Comparison of ENCODE assay signal across 2 fruit fly cellular contexts in genomic region chrX:13818841-13819240, dm6.
TF ChIP-seq lines count a peak whose summit lies in the region.

No protein-coding gene starts in this region.

TF ChIP-seq in whole organism, prepupa, 60 proteins besides CTCF, POLR2A, EP300 and RAD21:
- peak in 1 of 2 experiments; percentile 22 for TF ChIP-seq salr (GFP tag; optimal IDR thresholded peaks at IDR 0.05; lab: Kevin White, UChicago)
- TF ChIP-seq CG10631 (GFP tag; optimal IDR thresholded peaks at IDR 0.05; lab: Kevin White, UChicago): peak; percentile 22
- TF ChIP-seq pdm3 (GFP tag; optimal IDR thresholded peaks at IDR 0.05; lab: Kevin White, UChicago): peak; percentile 10
- TF ChIP-seq spab (GFP tag; optimal IDR thresholded peaks at IDR 0.05; lab: Kevin White, UChicago): no peak
- no peak for TF ChIP-seq Ets21C (GFP tag; optimal IDR thresholded peaks at IDR 0.05; lab: Kevin White, UChicago)
- peak; percentile 37 for TF ChIP-seq Hr4 (GFP tag; optimal IDR thresholded peaks at IDR 0.05; lab: Kevin White, UChicago)
- TF ChIP-seq CG4318 (GFP tag; optimal IDR thresholded peaks at IDR 0.05; lab: Kevin White, UChicago): peak; percentile 23
- TF ChIP-seq CG11762 (GFP tag; optimal IDR thresholded peaks at IDR 0.05; lab: Kevin White, UChicago; ENCODE audit: insufficient read depth): no peak
- no peak for TF ChIP-seq Smox (GFP tag; optimal IDR thresholded peaks at IDR 0.05; lab: Kevin White, UChicago)
- no peak for TF ChIP-seq CG11902 (GFP tag; optimal IDR thresholded peaks at IDR 0.05; lab: Kevin White, UChicago)
- 0 out of 3 replicates have a peak, but pooled peaks have one; percentile 22 for TF ChIP-seq eg (GFP tag; IDR thresholded peaks at IDR 0.05; lab: Robert Waterston, UW)
- TF ChIP-seq CG8119 (GFP tag; IDR thresholded peaks at IDR 0.05; lab: Robert Waterston, UW): peak; percentile 40; the same call in 1 of the 3 replicates
- TF ChIP-seq CG9139 (GFP tag; optimal IDR thresholded peaks at IDR 0.05; lab: Kevin White, UChicago): no peak
- no peak for TF ChIP-seq Hr38 (GFP tag; optimal IDR thresholded peaks at IDR 0.05; lab: Kevin White, UChicago)
- no peak for TF ChIP-seq Gug (GFP tag; IDR thresholded peaks at IDR 0.05; lab: Robert Waterston, UW)
- 0 out of 2 replicates have a peak, but pooled peaks have one; percentile 24 for TF ChIP-seq CG15336 (GFP tag; IDR thresholded peaks at IDR 0.05; lab: Robert Waterston, UW)
- TF ChIP-seq Sox14 (GFP tag; optimal IDR thresholded peaks at IDR 0.05; lab: Kevin White, UChicago): no peak
- TF ChIP-seq CG6276 (GFP tag; optimal IDR thresholded peaks at IDR 0.05; lab: Kevin White, UChicago): peak; percentile 11
- no peak for TF ChIP-seq esn (GFP tag; optimal IDR thresholded peaks at IDR 0.05; lab: Kevin White, UChicago)
- TF ChIP-seq topi (GFP tag; optimal IDR thresholded peaks at IDR 0.05; lab: Kevin White, UChicago): no peak
- peak; percentile 64 for TF ChIP-seq Eip78C (GFP tag; lab: Kevin White, UChicago)
- TF ChIP-seq CG32006 (GFP tag; optimal IDR thresholded peaks at IDR 0.05; lab: Kevin White, UChicago): peak; percentile 68
- TF ChIP-seq acj6 (GFP tag; optimal IDR thresholded peaks at IDR 0.05; lab: Kevin White, UChicago): no peak

TF ChIP-seq in whole organism, pupa, 21 proteins besides CTCF, POLR2A, EP300 and RAD21:
- TF ChIP-seq CG8301 (tag; optimal IDR thresholded peaks at IDR 0.05; lab: Kevin White, UChicago) (peak; percentile 15), CG9948 (tag; optimal IDR thresholded peaks at IDR 0.05; lab: Kevin White, UChicago) (no peak), Ets98B (GFP tag; IDR thresholded peaks at IDR 0.05; lab: Robert Waterston, UW) (0 out of 2 replicates have a peak, but pooled peaks have one; percentile 16), CG12605 (GFP tag; IDR thresholded peaks at IDR 0.05; lab: Robert Waterston, UW) (no peak), CG32121 (GFP tag; IDR thresholded peaks at IDR 0.05; lab: Robert Waterston, UW) (no peak), CG10348 (GFP tag; IDR thresholded peaks at IDR 0.05; lab: Robert Waterston, UW) (no peak), CG8159 (tag; optimal IDR thresholded peaks at IDR 0.05; lab: Kevin White, UChicago) (no peak), rn (GFP tag; IDR thresholded peaks at IDR 0.05; lab: Robert Waterston, UW) (no peak), gl (tag; optimal IDR thresholded peaks at IDR 0.05; lab: Kevin White, UChicago) (no peak), CG15710 (tag; optimal IDR thresholded peaks at IDR 0.05; lab: Kevin White, UChicago) (no peak), Snoo (tag; optimal IDR thresholded peaks at IDR 0.05; lab: Kevin White, UChicago) (no peak), CG13204 (GFP tag; optimal IDR thresholded peaks at IDR 0.05; lab: Kevin White, UChicago) (no peak), CG34367 (tag; optimal IDR thresholded peaks at IDR 0.05; lab: Kevin White, UChicago) (no peak), Pif1B (GFP tag; optimal IDR thresholded peaks at IDR 0.05; lab: Kevin White, UChicago) (no peak), CG4496 (GFP tag; IDR thresholded peaks at IDR 0.05; lab: Robert Waterston, UW) (no peak), D1 (tag; optimal IDR thresholded peaks at IDR 0.05; lab: Kevin White, UChicago) (no peak), CG14655 (GFP tag; optimal IDR thresholded peaks at IDR 0.05; lab: Kevin White, UChicago) (peak; percentile 53), fd96Ca (GFP tag; IDR thresholded peaks at IDR 0.05; lab: Robert Waterston, UW) (no peak), Pif1A (GFP tag; optimal IDR thresholded peaks at IDR 0.05; lab: Kevin White, UChicago) (no peak), CG17806 (tag; optimal IDR thresholded peaks at IDR 0.05; lab: Kevin White, UChicago) (no peak), EcR (GFP tag; optimal IDR thresholded peaks at IDR 0.05; lab: Kevin White, UChicago) (no peak)
